Worm (Caenorhabditis elegans) whole organism, mixed stage, embryonic: ENCODE results near the gene mex-5.
A peak's percentile ranks its signal among the peaks of the same experiment; 100 is the strongest.

Experiments used
- M03D4.4 ChIP-seq: sonication (generic microtip); optimal IDR thresholded peaks from 2 replicates; lab custom pipeline; 2017; ENCODE audit warnings: mild to moderate bottlenecking, missing genetic modification characterization, missing compliant biosample characterization
- bed-3 ChIP-seq: fragments of 200-800 bp; sonication (Bioruptor generic); optimal IDR thresholded peaks from 3 replicates; lab custom pipeline; 2018; ENCODE audit warnings: mild to moderate bottlenecking, missing genetic modification characterization, moderate library complexity, missing compliant biosample characterization
- blmp-1 ChIP-seq: fragments of 150-350 bp; optimal IDR thresholded peaks from 2 replicates; lab custom pipeline; 2014; ENCODE audit warnings: missing biosample characterization, missing genetic modification characterization
- ceh-39 ChIP-seq: fragments of 150-350 bp; optimal IDR thresholded peaks from 2 replicates; lab custom pipeline; 2014; ENCODE audit warnings: missing biosample characterization, missing genetic modification characterization
- ceh-43 ChIP-seq: fragments of 200-800 bp; sonication (Bioruptor generic); optimal IDR thresholded peaks from 2 replicates; lab custom pipeline; 2018; ENCODE audit warnings: mild to moderate bottlenecking, missing genetic modification characterization, moderate library complexity, missing compliant biosample characterization
- ceh-83 ChIP-seq: fragments of 200-800 bp; sonication (Bioruptor generic); optimal IDR thresholded peaks from 2 replicates; lab custom pipeline; 2018; ENCODE audit warnings: mild to moderate bottlenecking, missing genetic modification characterization, missing compliant biosample characterization
- ces-1 ChIP-seq: fragments of 150-350 bp; optimal IDR thresholded peaks from 2 replicates; lab custom pipeline; 2014; ENCODE audit warnings: missing biosample characterization, missing genetic modification reagents, missing genetic modification characterization
- cnd-1 ChIP-seq: fragments of 200-800 bp; sonication (Bioruptor generic); optimal IDR thresholded peaks from 2 replicates; lab custom pipeline; 2018; ENCODE audit warnings: mild to moderate bottlenecking, missing genetic modification characterization, missing compliant biosample characterization
- drap-1 ChIP-seq: fragments of 200-800 bp; sonication (Bioruptor generic); optimal IDR thresholded peaks from 3 replicates; lab custom pipeline; 2018; ENCODE audit warnings: mild to moderate bottlenecking, missing genetic modification characterization, missing compliant biosample characterization
- elt-1 ChIP-seq: sonication (generic microtip); optimal IDR thresholded peaks from 2 replicates; lab custom pipeline; 2017; ENCODE audit warnings: missing genetic modification characterization, mild to moderate bottlenecking, missing compliant biosample characterization, antibody characterized with exemption, moderate library complexity, borderline replicate concordance; ENCODE audit not compliant: insufficient read depth
- flh-1 ChIP-seq: fragments of 200-800 bp; sonication (Bioruptor generic); optimal IDR thresholded peaks from 2 replicates; lab custom pipeline; 2018; ENCODE audit warnings: mild to moderate bottlenecking, missing genetic modification characterization, moderate library complexity, missing compliant biosample characterization
- ham-2 ChIP-seq: fragments of 200-800 bp; sonication (Bioruptor generic); optimal IDR thresholded peaks from 2 replicates; lab custom pipeline; 2018; ENCODE audit warnings: mild to moderate bottlenecking, missing genetic modification characterization, missing compliant biosample characterization
- hlh-1 ChIP-seq: fragments of 150-350 bp; optimal IDR thresholded peaks from 2 replicates; lab custom pipeline; 2014; ENCODE audit warnings: missing biosample characterization, missing genetic modification reagents, missing genetic modification characterization
- lin-13 ChIP-seq: fragments of 150-350 bp; optimal IDR thresholded peaks from 2 replicates; lab custom pipeline; 2014; ENCODE audit warnings: missing biosample characterization, missing genetic modification characterization
- lin-32 ChIP-seq: fragments of 200-800 bp; sonication (Bioruptor generic); optimal IDR thresholded peaks from 2 replicates; lab custom pipeline; 2018; ENCODE audit warnings: mild to moderate bottlenecking, missing genetic modification characterization, missing compliant biosample characterization
- lsy-2 ChIP-seq: fragments of 150-350 bp; optimal IDR thresholded peaks from 2 replicates; lab custom pipeline; 2014; ENCODE audit warnings: missing biosample characterization, missing genetic modification characterization
- mab-5 ChIP-seq: fragments of 150-350 bp; optimal IDR thresholded peaks from 2 replicates; lab custom pipeline; 2014; ENCODE audit warnings: missing biosample characterization, missing genetic modification characterization
- mep-1 ChIP-seq: fragments of 150-350 bp; optimal IDR thresholded peaks from 2 replicates; lab custom pipeline; 2017; ENCODE audit warnings: missing biosample characterization, missing genetic modification reagents, missing genetic modification characterization, inconsistent platforms
- mls-2 ChIP-seq: sonication (generic microtip); optimal IDR thresholded peaks from 2 replicates; lab custom pipeline; 2016; ENCODE audit warnings: mild to moderate bottlenecking, missing genetic modification characterization, moderate library complexity, missing compliant biosample characterization
- nhr-12 ChIP-seq: fragments of 150-350 bp; optimal IDR thresholded peaks from 2 replicates; lab custom pipeline; 2014; ENCODE audit warnings: missing biosample characterization, missing genetic modification characterization
- nhr-237 ChIP-seq: fragments of 150-350 bp; optimal IDR thresholded peaks from 2 replicates; lab custom pipeline; 2014; ENCODE audit warnings: missing biosample characterization, missing genetic modification characterization
- nhr-28 ChIP-seq: fragments of 150-350 bp; optimal IDR thresholded peaks from 2 replicates; lab custom pipeline; 2014; ENCODE audit warnings: missing biosample characterization, missing genetic modification characterization
- nhr-76 ChIP-seq: sonication (generic microtip); optimal IDR thresholded peaks from 2 replicates; lab custom pipeline; 2017; ENCODE audit warnings: missing biosample characterization, missing genetic modification characterization
- sem-2 ChIP-seq: fragments of 200-800 bp; sonication (Bioruptor generic); optimal IDR thresholded peaks from 2 replicates; lab custom pipeline; 2018; ENCODE audit warnings: mild to moderate bottlenecking, missing genetic modification characterization, missing compliant biosample characterization
- sptf-1 ChIP-seq: sonication (generic microtip); optimal IDR thresholded peaks from 2 replicates; lab custom pipeline; 2017; ENCODE audit warnings: mild to moderate bottlenecking, missing genetic modification characterization, moderate library complexity, missing compliant biosample characterization
- tbx-8 ChIP-seq: fragments of 200-800 bp; sonication (Bioruptor generic); optimal IDR thresholded peaks from 2 replicates; lab custom pipeline; 2018; ENCODE audit warnings: mild to moderate bottlenecking, missing genetic modification characterization, moderate library complexity, missing compliant biosample characterization
- unc-120 ChIP-seq: sonication (generic microtip); optimal IDR thresholded peaks from 2 replicates; lab custom pipeline; 2017; ENCODE audit warnings: missing genetic modification characterization, missing compliant biosample characterization; ENCODE audit not compliant: poor library complexity, severe bottlenecking
- unc-39 ChIP-seq: fragments of 150-350 bp; optimal IDR thresholded peaks from 2 replicates; lab custom pipeline; 2014; ENCODE audit warnings: missing biosample characterization, missing genetic modification characterization
- zip-8 ChIP-seq: fragments of 150-350 bp; optimal IDR thresholded peaks from 2 replicates; lab custom pipeline; 2014; ENCODE audit warnings: missing biosample characterization, missing genetic modification characterization
- ztf-11 ChIP-seq: fragments of 150-350 bp; optimal IDR thresholded peaks from 2 replicates; lab custom pipeline; 2014; ENCODE audit warnings: missing biosample characterization, missing genetic modification characterization

The mex-5 gene

DNA sequence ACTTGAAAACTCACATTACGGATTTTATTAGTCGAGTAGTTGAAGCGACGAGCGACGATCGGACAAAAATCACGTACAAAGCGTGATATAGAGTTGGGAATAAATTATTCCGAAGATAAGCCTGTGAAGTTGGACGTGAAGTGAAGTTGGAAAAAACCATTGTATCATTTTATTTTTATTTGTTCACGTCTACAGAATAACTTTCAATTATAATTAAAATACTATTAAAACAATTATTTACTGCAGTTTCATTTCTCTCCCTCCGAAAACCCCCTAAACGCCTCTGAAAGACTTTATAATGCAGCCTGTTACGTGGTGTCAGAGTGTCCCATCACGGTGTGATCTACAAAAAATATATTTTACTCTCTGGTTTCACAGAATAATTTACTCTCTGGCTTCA, 6.6 kb downstream of the mex-5 start, which contains the start of gene Y62E10A.3:
TSS of gene Y62E10A.3 (minus strand) at position 101 of the 400 bp plus-strand sequence.
- TF ChIP-seq bed-3 (GFP tag; lab: Kevin White, UChicago) (no peak), ztf-11 (tag; lab: Kevin White, UChicago) (no peak), unc-39 (no peak), lin-13 (no peak), cnd-1 (tag; lab: Kevin White, UChicago) (no peak), nhr-12 (tag; lab: Kevin White, UChicago) (no peak), nhr-237 (tag; lab: Kevin White, UChicago) (no peak), unc-120 (tag; lab: Kevin White, UChicago) (no peak), mep-1 (no peak), ham-2 (GFP tag; lab: Kevin White, UChicago) (no peak)

DNA sequence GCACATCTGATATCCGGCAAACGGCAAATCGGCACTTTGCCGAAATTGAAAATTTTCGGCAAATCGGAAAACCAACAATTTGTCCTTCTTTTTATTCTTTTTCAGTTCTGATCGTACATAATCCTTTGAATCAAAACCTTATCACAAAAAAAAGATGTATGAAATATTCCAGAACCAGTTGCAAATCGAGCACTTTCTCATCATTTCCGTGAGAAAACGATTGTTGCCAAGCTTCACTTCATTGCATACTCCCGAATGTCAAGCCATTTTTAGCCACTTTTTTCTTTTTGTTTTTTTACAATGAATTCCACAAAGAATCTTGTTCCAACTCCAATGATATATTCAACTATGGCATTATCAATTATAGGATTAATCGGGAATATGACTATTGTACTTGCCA, 11.3 kb downstream of the mex-5 start, which contains the start of gene srsx-25:
TSS of gene srsx-25 (plus strand) at position 301 of the 400 bp plus-strand sequence.
- TF ChIP-seq ceh-39 (tag; lab: Kevin White, UChicago) (no peak), nhr-28 (tag; lab: Kevin White, UChicago) (no peak), M03D4.4 (no peak), mls-2 (tag; lab: Kevin White, UChicago) (no peak), mab-5 (tag; lab: Kevin White, UChicago) (no peak), nhr-237 (tag; lab: Kevin White, UChicago) (no peak), lin-32 (GFP tag; lab: Kevin White, UChicago) (no peak), nhr-12 (tag; lab: Kevin White, UChicago) (no peak), zip-8 (tag; lab: Kevin White, UChicago) (no peak), flh-1 (GFP tag; lab: Kevin White, UChicago) (no peak), cnd-1 (tag; lab: Kevin White, UChicago) (no peak), unc-120 (tag; lab: Kevin White, UChicago) (no peak)

- TF ChIP-seq nhr-76 (tag; lab: Kevin White, UChicago) (no peak), hlh-1 (tag; lab: Kevin White, UChicago) (no peak), M03D4.4 (no peak), sem-2 (GFP tag; lab: Kevin White, UChicago) (no peak), tbx-8 (GFP tag; lab: Kevin White, UChicago) (no peak), ces-1 (GFP tag; lab: Kevin White, UChicago) (no peak), ceh-43 (no peak), ceh-83 (GFP tag; lab: Kevin White, UChicago) (no peak)
Measured at ce11 chrIV:13369120-13369842, 15.8 kb downstream of the mex-5 start, which contains the start of gene agt-1. Gene agt-1, minus strand, starts transcription at chrIV:13369412.

DNA sequence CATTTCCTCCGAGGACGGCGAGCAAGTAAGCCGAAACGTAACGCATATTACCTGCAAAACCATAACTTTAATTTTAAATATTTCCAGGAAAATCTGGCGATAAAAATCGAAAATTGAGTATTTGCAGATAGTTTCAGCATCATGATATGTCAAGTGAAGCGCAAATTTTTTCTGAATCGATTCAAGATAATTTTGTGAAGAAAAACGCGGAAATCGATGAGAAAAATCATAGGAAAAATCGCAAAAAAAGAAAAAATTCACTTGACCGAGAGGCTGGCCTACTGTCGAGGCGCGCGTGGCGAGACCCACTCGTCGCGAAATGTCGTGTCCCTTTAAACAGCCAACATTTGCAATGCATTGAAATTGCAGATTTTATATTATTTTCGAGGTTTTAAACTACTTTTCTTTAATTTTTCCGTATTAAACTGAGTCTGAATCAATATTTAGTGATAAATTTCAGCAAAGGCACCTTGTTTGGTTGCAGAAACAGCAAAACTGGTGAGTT, 16.8 kb downstream of the mex-5 start, which contains the start of the genes rla-2, popl-7 and Y62E10A.24:
TSS of gene rla-2 (minus strand) at position 51 of the 505 bp plus-strand sequence.
TSS of gene popl-7 (plus strand) at position 455 of the 505 bp plus-strand sequence.
TSS of gene Y62E10A.24 (plus strand) at position 476 of the 505 bp plus-strand sequence.
- TF ChIP-seq nhr-237 (tag; lab: Kevin White, UChicago) (no peak), lsy-2 (tag; lab: Kevin White, UChicago) (peak; percentile 87)

ce11 chrIV:13371699-13372098, 18.2 kb downstream of the mex-5 start, which contains the start of gene Y62E10A.6:
Gene Y62E10A.6, plus strand, starts transcription at chrIV:13371999.
- no peak for TF ChIP-seq nhr-12 (tag; lab: Kevin White, UChicago)
- no peak for TF ChIP-seq sptf-1
- no peak for TF ChIP-seq hlh-1 (tag; lab: Kevin White, UChicago)

DNA sequence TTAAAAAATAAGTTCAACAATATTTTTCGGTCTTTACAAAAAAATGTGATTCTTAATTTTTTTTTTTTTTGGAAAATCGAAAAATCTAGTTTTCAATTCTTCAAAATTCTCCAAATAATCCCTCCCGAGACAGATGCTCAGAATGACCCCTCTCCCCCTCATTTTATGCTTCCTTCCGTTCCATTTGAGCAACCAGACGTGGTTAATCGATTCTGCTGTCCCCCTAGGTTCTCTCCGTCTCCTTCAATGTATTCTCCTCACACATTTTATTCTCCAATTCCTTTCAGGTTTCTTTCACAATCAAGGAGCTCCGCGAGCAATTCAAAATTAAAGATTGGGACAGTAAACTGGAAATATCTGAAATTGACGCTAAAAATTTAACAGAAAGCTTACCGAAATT, 21.4 kb downstream of the mex-5 start:
- no peak for TF ChIP-seq sem-2 (GFP tag; lab: Kevin White, UChicago)
- no peak for TF ChIP-seq lin-13
- TF ChIP-seq ceh-83 (GFP tag; lab: Kevin White, UChicago) = no peak
- no peak for TF ChIP-seq nhr-28 (tag; lab: Kevin White, UChicago)
- no peak for TF ChIP-seq nhr-12 (tag; lab: Kevin White, UChicago)
- no peak for TF ChIP-seq blmp-1 (tag; lab: Kevin White, UChicago)
- no peak for TF ChIP-seq ztf-11 (tag; lab: Kevin White, UChicago)
- no peak for TF ChIP-seq elt-1
- TF ChIP-seq drap-1 (GFP tag; lab: Kevin White, UChicago) = no peak
- no peak for TF ChIP-seq lsy-2 (tag; lab: Kevin White, UChicago)
- no peak for TF ChIP-seq mls-2 (tag; lab: Kevin White, UChicago)
- no peak for TF ChIP-seq ceh-39 (tag; lab: Kevin White, UChicago)
